Worm (Caenorhabditis elegans): ENCODE data around the gene pgap-2.

DNA sequence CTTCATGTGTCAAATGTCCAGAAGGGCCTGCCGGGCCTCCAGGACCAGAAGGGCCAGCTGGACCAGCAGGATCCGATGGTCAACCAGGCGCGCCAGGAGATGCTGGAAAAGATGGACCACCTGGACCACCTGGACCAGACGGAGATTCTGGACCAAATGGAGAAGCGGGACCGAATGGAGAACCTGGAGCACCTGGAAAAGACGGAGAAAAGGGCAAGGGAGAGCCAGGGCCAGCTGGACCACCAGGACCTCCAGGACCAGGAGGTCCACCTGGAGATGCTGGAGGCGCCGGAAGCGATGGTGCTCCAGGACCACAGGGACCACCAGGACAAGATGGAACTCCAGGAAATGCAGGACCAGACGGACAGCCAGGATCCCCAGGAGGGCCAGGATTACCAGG is 43.4 kb downstream of the pgap-2 start:
- TF ChIP-seq nhr-25 (tag; optimal IDR thresholded peaks at IDR 0.05) (no peak), fos-1 (tag; optimal IDR thresholded peaks at IDR 0.05) (no peak), pha-4 (tag; optimal IDR thresholded peaks at IDR 0.05) (no peak), ztf-11 (tag; optimal IDR thresholded peaks at IDR 0.05) (no peak), hmg-11 (tag; optimal IDR thresholded peaks at IDR 0.05) (no peak), R02D3.7 (tag; optimal IDR thresholded peaks at IDR 0.05) (no peak), nhr-28 (tag; optimal IDR thresholded peaks at IDR 0.05) (no peak), egl-27 (tag; optimal IDR thresholded peaks at IDR 0.05) (no peak), nhr-237 (tag; optimal IDR thresholded peaks at IDR 0.05) (no peak), snpc-4 (tag; optimal IDR thresholded peaks at IDR 0.05) (no peak), daf-12 (tag; optimal IDR thresholded peaks at IDR 0.05) (no peak), ama-1 (optimal IDR thresholded peaks at IDR 0.05) (no peak), lin-39 (tag; optimal IDR thresholded peaks at IDR 0.05) (no peak)
